Worm (Caenorhabditis elegans) whole organism, midembryonic: Measurements from ENCODE around the gene Y38F1A.7.

Source experiments
- flt-1 ChIP-seq: fragments of 200-800 bp; sonication (Bioruptor generic); IDR thresholded peaks from 2 replicates; pipeline ENCODE4 v1.3.6; 2022; ENCODE audit warnings: missing genetic modification characterization, missing compliant biosample characterization
- ref-1 ChIP-seq: fragments of 200-800 bp; sonication (Bioruptor generic); conservative IDR thresholded peaks from 2 replicates; pipeline ENCODE4 v1.3.6; 2022; ENCODE audit warnings: missing genetic modification reagents, missing genetic modification characterization, missing compliant biosample characterization
- ztf-23 ChIP-seq: fragments of 200-800 bp; sonication (Bioruptor generic); IDR thresholded peaks from 2 replicates; pipeline ENCODE4 v1.3.6; 2022; ENCODE audit warnings: missing genetic modification reagents, missing genetic modification characterization, missing compliant biosample characterization

ce11 chrII:12991594-12991993, 6.0 kb downstream of the Y38F1A.7 start:
- TF ChIP-seq flt-1 (GFP tag; lab: Robert Waterston, UW) (no peak), ztf-23 (GFP tag; lab: Robert Waterston, UW) (no peak), ref-1 (GFP tag; lab: Robert Waterston, UW) (no peak)
